Fruit fly (Drosophila melanogaster) whole organism, embryonic: ENCODE data around the gene Mgat4b.
A peak's percentile ranks its signal among the peaks of the same experiment; 100 is the strongest.

Experiments used
- ATbp ChIP-seq: fragments of 200-800 bp; sonication (Bioruptor generic); optimal IDR thresholded peaks from 2 replicates; lab custom pipeline; 2017; ENCODE audit warnings: missing biosample characterization, mild to moderate bottlenecking, missing genetic modification characterization, missing genetic modification reagents
- Ada2b ChIP-seq: fragments of 200-800 bp; sonication (Bioruptor generic); IDR thresholded peaks from 2 replicates; pipeline ENCODE4 v1.3.6; 2022; ENCODE audit warnings: missing biosample characterization, missing genetic modification characterization
- Adf1 ChIP-seq: fragments of 200-800 bp; sonication (Bioruptor generic); IDR thresholded peaks from 2 replicates; pipeline ENCODE4 v1.3.6; 2022; ENCODE audit warnings: missing biosample characterization, missing genetic modification characterization
- CG12155 ChIP-seq: fragments of 200-800 bp; sonication (Bioruptor generic); optimal IDR thresholded peaks from 3 replicates; lab custom pipeline; 2016; ENCODE audit warnings: missing biosample characterization, missing genetic modification characterization
- CG17568 ChIP-seq: fragments of 200-800 bp; sonication (Bioruptor generic); optimal IDR thresholded peaks from 2 replicates; lab custom pipeline; 2018; ENCODE audit warnings: missing biosample characterization, mild to moderate bottlenecking, missing genetic modification characterization, moderate library complexity
- CG1832 ChIP-seq: fragments of 200-800 bp; sonication (Bioruptor generic); optimal IDR thresholded peaks from 2 replicates; lab custom pipeline; 2017; ENCODE audit warnings: missing biosample characterization, mild to moderate bottlenecking, missing genetic modification characterization, inconsistent platforms
- CG2129 ChIP-seq: fragments of 200-800 bp; sonication (Bioruptor generic); IDR thresholded peaks from 2 replicates; pipeline ENCODE4 v1.3.6; 2022; ENCODE audit warnings: missing biosample characterization, missing genetic modification characterization; ENCODE audit not compliant: partially characterized antibody
- CG30431 ChIP-seq: fragments of 200-800 bp; sonication (Bioruptor generic); optimal IDR thresholded peaks from 2 replicates; lab custom pipeline; 2017; ENCODE audit warnings: missing biosample characterization, missing genetic modification characterization
- CG3163 ChIP-seq: fragments of 200-800 bp; sonication (Bioruptor generic); optimal IDR thresholded peaks from 3 replicates; lab custom pipeline; 2016; ENCODE audit warnings: missing biosample characterization, missing genetic modification characterization
- CG33557 ChIP-seq: fragments of 200-800 bp; sonication (Bioruptor generic); optimal IDR thresholded peaks from 2 replicates; lab custom pipeline; 2019; ENCODE audit warnings: missing biosample characterization, mild to moderate bottlenecking, missing genetic modification characterization, moderate library complexity
- CG3726 ChIP-seq: fragments of 200-800 bp; sonication (Bioruptor generic); IDR thresholded peaks from 3 replicates; pipeline ENCODE4, ENCODE4 v1.3.6; 2022; ENCODE audit warnings: missing biosample characterization, missing genetic modification characterization
- CG3995 ChIP-seq: fragments of 200-800 bp; sonication (Bioruptor generic); optimal IDR thresholded peaks from 3 replicates; lab custom pipeline; 2016; ENCODE audit warnings: missing biosample characterization, missing genetic modification characterization
- CG6254 ChIP-seq: fragments of 200-800 bp; sonication (Bioruptor generic); optimal IDR thresholded peaks from 3 replicates; lab custom pipeline; 2017; ENCODE audit warnings: mild to moderate bottlenecking, missing biosample characterization, missing genetic modification reagents, missing genetic modification characterization
- CG7963 ChIP-seq: fragments of 200-800 bp; sonication (Bioruptor generic); IDR thresholded peaks from 3 replicates; pipeline ENCODE4 v1.3.6; 2022; ENCODE audit warnings: missing biosample characterization, missing genetic modification characterization; ENCODE audit not compliant: partially characterized antibody
- CG8281 ChIP-seq: fragments of 200-800 bp; sonication (Bioruptor generic); optimal IDR thresholded peaks from 2 replicates; lab custom pipeline; 2018; ENCODE audit warnings: missing biosample characterization, mild to moderate bottlenecking, missing genetic modification characterization, moderate library complexity
- CoRest ChIP-seq: fragments of 200-800 bp; sonication (Bioruptor generic); optimal IDR thresholded peaks from 3 replicates; lab custom pipeline; 2018; ENCODE audit warnings: missing biosample characterization, mild to moderate bottlenecking, missing genetic modification characterization, moderate library complexity
- CrebB ChIP-seq: fragments of 200-800 bp; sonication (Bioruptor generic); optimal IDR thresholded peaks from 3 replicates; lab custom pipeline; 2018; ENCODE audit warnings: missing biosample characterization, mild to moderate bottlenecking, missing genetic modification characterization
- D ChIP-seq, 2 experiments: fragments of 200-800 bp in 1 of 2; fragments of >200 bp in 1 of 2; sonication (Bioruptor generic) in 1 of 2; optimal IDR thresholded peaks; 2 replicates in 1 of 2; 3 replicates in 1 of 2; lab custom pipeline; 2017; ENCODE audit warnings: mild to moderate bottlenecking in 1 of 2, missing biosample characterization in 1 of 2, missing genetic modification characterization in 1 of 2, missing genetic modification reagents in 1 of 2
- Dek ChIP-seq: fragments of 200-800 bp; sonication (Bioruptor generic); optimal IDR thresholded peaks from 3 replicates; lab custom pipeline; 2019; ENCODE audit warnings: missing biosample characterization, mild to moderate bottlenecking, missing genetic modification characterization, moderate library complexity
- Dip2 ChIP-seq: fragments of 200-800 bp; sonication (Bioruptor generic); IDR thresholded peaks from 2 replicates; pipeline ENCODE4 v1.3.6; 2022; ENCODE audit warnings: missing biosample characterization, missing genetic modification characterization
- Dll ChIP-seq: fragments of 200-800 bp; sonication (Bioruptor generic); IDR thresholded peaks from 4 replicates; pipeline ENCODE4 v1.3.6; 2022; ENCODE audit warnings: missing biosample characterization, missing genetic modification characterization; ENCODE audit not compliant: partially characterized antibody
- Dp ChIP-seq: fragments of 200-800 bp; sonication (Bioruptor generic); optimal IDR thresholded peaks from 2 replicates; lab custom pipeline; 2018; ENCODE audit warnings: missing biosample characterization, mild to moderate bottlenecking, missing genetic modification characterization, moderate library complexity
- ERR ChIP-seq: fragments of 200-800 bp; sonication (Bioruptor generic); optimal IDR thresholded peaks from 2 replicates; lab custom pipeline; 2016; ENCODE audit warnings: missing biosample characterization, missing genetic modification characterization
- Hand ChIP-seq: fragments of 200-800 bp; sonication (Bioruptor generic); optimal IDR thresholded peaks from 2 replicates; lab custom pipeline; 2017; ENCODE audit warnings: mild to moderate bottlenecking, missing biosample characterization, missing genetic modification reagents, missing genetic modification characterization
- Hr39 ChIP-seq: fragments of >200 bp; optimal IDR thresholded peaks from 2 replicates; lab custom pipeline; 2017
- Mrtf ChIP-seq: fragments of 200-800 bp; sonication (Bioruptor generic); IDR thresholded peaks from 3 replicates; pipeline ENCODE4 v1.3.6; 2022; ENCODE audit warnings: missing biosample characterization, missing genetic modification characterization
- Myb ChIP-seq: fragments of 200-800 bp; sonication (Bioruptor generic); optimal IDR thresholded peaks from 2 replicates; lab custom pipeline; 2016; ENCODE audit warnings: missing biosample characterization, missing genetic modification characterization
- Nf-YA ChIP-seq: fragments of 200-800 bp; sonication (Bioruptor generic); IDR thresholded peaks from 2 replicates; pipeline ENCODE4 v1.3.6; 2022; ENCODE audit warnings: missing biosample characterization, missing genetic modification characterization
- Nf-YC ChIP-seq: fragments of 200-800 bp; optimal IDR thresholded peaks from 3 replicates; lab custom pipeline; 2019; ENCODE audit warnings: missing biosample characterization, mild to moderate bottlenecking, missing genetic modification characterization, moderate library complexity
- Oli ChIP-seq: fragments of 200-800 bp; sonication (Bioruptor generic); optimal IDR thresholded peaks from 2 replicates; lab custom pipeline; 2018; ENCODE audit warnings: missing biosample characterization, mild to moderate bottlenecking, missing genetic modification characterization, moderate library complexity
- Scr ChIP-seq: fragments of 200-800 bp; sonication (Bioruptor generic); IDR thresholded peaks from 2 replicates; pipeline ENCODE4 v1.3.6; 2022; ENCODE audit warnings: missing biosample characterization, missing genetic modification characterization; ENCODE audit not compliant: partially characterized antibody
- Trl ChIP-seq, 3 experiments: fragments of >200 bp in 2 of 3; fragments of 200-800 bp in 1 of 3; sonication (Bioruptor generic) in 1 of 3; optimal IDR thresholded peaks; 2 replicates in 1 of 3; 3 replicates in 2 of 3; lab custom pipeline; 2016 to 2017; ENCODE audit warnings: missing biosample characterization in 1 of 3, missing genetic modification characterization in 1 of 3
- al ChIP-seq: fragments of 200-800 bp; sonication (Bioruptor generic); IDR thresholded peaks from 2 replicates; pipeline ENCODE4 v1.3.6; 2022; ENCODE audit warnings: missing biosample characterization, missing genetic modification characterization
- ci ChIP-seq: fragments of 200-800 bp; sonication (Bioruptor generic); IDR thresholded peaks from 3 replicates; pipeline ENCODE4 v1.3.6; 2022; ENCODE audit warnings: missing biosample characterization, missing genetic modification characterization
- crol ChIP-seq: fragments of 200-800 bp; sonication (Bioruptor generic); IDR thresholded peaks from 2 replicates; pipeline ENCODE4 v1.3.6; 2022; ENCODE audit warnings: missing biosample characterization, missing genetic modification characterization
- dan ChIP-seq: fragments of 200-800 bp; sonication (Bioruptor generic); IDR thresholded peaks from 2 replicates; pipeline ENCODE4 v1.3.6; 2022; ENCODE audit warnings: missing biosample characterization, missing genetic modification characterization
- dpn ChIP-seq, 2 experiments: fragments of 200-800 bp; sonication (Bioruptor generic); optimal IDR thresholded peaks; 3 replicates each; lab custom pipeline; 2016; ENCODE audit warnings: missing biosample characterization in 2 of 2, missing genetic modification characterization in 2 of 2
- exex ChIP-seq: fragments of 200-800 bp; sonication (Bioruptor generic); optimal IDR thresholded peaks from 4 replicates; lab custom pipeline; 2018; ENCODE audit warnings: missing biosample characterization, mild to moderate bottlenecking, missing genetic modification characterization, moderate library complexity
- fd64A ChIP-seq: fragments of 200-800 bp; sonication (Bioruptor generic); optimal IDR thresholded peaks from 3 replicates; lab custom pipeline; 2018; ENCODE audit warnings: missing biosample characterization, mild to moderate bottlenecking, missing genetic modification characterization
- gce ChIP-seq: fragments of 200-800 bp; sonication (Bioruptor generic); IDR thresholded peaks from 3 replicates; pipeline ENCODE4 v1.3.6; 2022; ENCODE audit warnings: missing biosample characterization, missing genetic modification characterization
- her ChIP-seq: fragments of 200-800 bp; sonication (Bioruptor generic); optimal IDR thresholded peaks from 2 replicates; lab custom pipeline; 2016; ENCODE audit warnings: missing biosample characterization, missing genetic modification characterization
- klu ChIP-seq: fragments of 200-800 bp; sonication (Bioruptor generic); IDR thresholded peaks from 2 replicates; pipeline ENCODE4 v1.3.6; 2022; ENCODE audit warnings: missing biosample characterization, missing genetic modification characterization
- lilli ChIP-seq: fragments of 200-800 bp; sonication (Bioruptor generic); optimal IDR thresholded peaks from 3 replicates; lab custom pipeline; 2016; ENCODE audit warnings: missing biosample characterization, missing genetic modification characterization
- nerfin-1 ChIP-seq: fragments of 200-800 bp; sonication (Bioruptor generic); optimal IDR thresholded peaks from 3 replicates; lab custom pipeline; 2019; ENCODE audit warnings: missing biosample characterization, mild to moderate bottlenecking, missing genetic modification characterization, moderate library complexity
- org-1 ChIP-seq: fragments of 200-800 bp; sonication (Bioruptor generic); optimal IDR thresholded peaks from 2 replicates; lab custom pipeline; 2017; ENCODE audit warnings: missing biosample characterization, missing genetic modification characterization
- salm ChIP-seq: fragments of 200-800 bp; sonication (Bioruptor generic); optimal IDR thresholded peaks from 2 replicates; lab custom pipeline; 2018; ENCODE audit warnings: missing biosample characterization, mild to moderate bottlenecking, missing genetic modification characterization
- sens ChIP-seq: fragments of 200-800 bp; sonication (Bioruptor generic); peaks from one replicate; lab custom pipeline; 2016; ENCODE audit warnings: missing biosample characterization, missing genetic modification characterization
- seq ChIP-seq: fragments of 200-800 bp; sonication (Bioruptor generic); IDR thresholded peaks from 2 replicates; pipeline ENCODE4 v1.3.6; 2022; ENCODE audit warnings: missing biosample characterization, missing genetic modification characterization

The Mgat4b gene

dm6 chr3L:14756724-14757463, 12.2 kb downstream of the Mgat4b start (continued):
- TF ChIP-seq CG6254 (GFP tag; lab: Kevin White, UChicago), result peak; percentile 70
- peak; percentile 87 for TF ChIP-seq Hand (GFP tag; lab: Kevin White, UChicago)
- TF ChIP-seq Dll (GFP tag; lab: Robert Waterston, UW), result 0 out of 4 replicates have a peak, but pooled peaks have one; percentile 29
- TF ChIP-seq lilli, result peak; percentile 95
- peak; percentile 89 for TF ChIP-seq Mrtf (GFP tag; lab: Robert Waterston, UW)
- TF ChIP-seq salm (tag; lab: Kevin White, UChicago), result peak; percentile 60
- 0 out of 2 replicates have a peak, but pooled peaks have one; percentile 12 for TF ChIP-seq Dip2
- peak; percentile 96 for TF ChIP-seq ci (GFP tag; lab: Robert Waterston, UW)
- TF ChIP-seq CG2129 (GFP tag; lab: Robert Waterston, UW), result no peak
- TF ChIP-seq CG17568, result peak; percentile 10
- peak; percentile 84 for TF ChIP-seq klu (GFP tag; lab: Robert Waterston, UW)
- TF ChIP-seq CG12155 (GFP tag; lab: Kevin White, UChicago), result peak; percentile 91
- TF ChIP-seq Oli (tag; lab: Kevin White, UChicago), result peak; percentile 86
- peak; percentile 47 for TF ChIP-seq CG8281 (tag; lab: Kevin White, UChicago)
- TF ChIP-seq Dek (tag; lab: Kevin White, UChicago), result peak; percentile 86
- peak; percentile 77; the same call in 1 of the 3 replicates for TF ChIP-seq CG3726
- TF ChIP-seq ERR (GFP tag; lab: Kevin White, UChicago), result peak; percentile 84
- peak; percentile 67 for TF ChIP-seq fd64A (GFP tag; lab: Kevin White, UChicago)
- peak; percentile 90 to 92 for TF ChIP-seq dpn (GFP tag; optimal IDR thresholded peaks at IDR 0.05; lab: Kevin White, UChicago)
- no peak for TF ChIP-seq CG7963 (GFP tag; lab: Robert Waterston, UW)
- TF ChIP-seq Ada2b (GFP tag; lab: Robert Waterston, UW), result peak; percentile 89
- TF ChIP-seq CG33557 (GFP tag; lab: Kevin White, UChicago), result no peak
- peak; percentile 94 for TF ChIP-seq CG3163
- TF ChIP-seq ATbp (GFP tag; lab: Kevin White, UChicago), result peak; percentile 86
- TF ChIP-seq gce, result peak; percentile 85; the same call in 2 of the 3 replicates
- TF ChIP-seq CG30431 (GFP tag; lab: Kevin White, UChicago), result peak; percentile 72
- TF ChIP-seq Scr (GFP tag; lab: Robert Waterston, UW), result no peak; the same call in 1 of the 2 replicates
- peak; percentile 64 for TF ChIP-seq CrebB (tag; lab: Kevin White, UChicago)
- peak; percentile 94 for TF ChIP-seq CG1832 (GFP tag; lab: Kevin White, UChicago)
- TF ChIP-seq org-1 (GFP tag; lab: Kevin White, UChicago), result peak; percentile 84
- TF ChIP-seq Myb (GFP tag; lab: Kevin White, UChicago), result peak; percentile 85
- peak; percentile 98 for TF ChIP-seq sens
- peak; percentile 64 for TF ChIP-seq CG3995 (GFP tag; lab: Kevin White, UChicago)
- no peak for TF ChIP-seq Hr39 (lab: Kevin White, UChicago)
- peak; percentile 11 for TF ChIP-seq Dp (GFP tag; lab: Kevin White, UChicago)
- TF ChIP-seq crol (GFP tag; lab: Robert Waterston, UW), result peak; percentile 70
- TF ChIP-seq Nf-YC (tag; lab: Kevin White, UChicago), result peak; percentile 57
- TF ChIP-seq exex (tag; lab: Kevin White, UChicago), result peak; percentile 27
- TF ChIP-seq D (optimal IDR thresholded peaks at IDR 0.05; lab: Kevin White, UChicago), result no peak
- peak; percentile 81 for TF ChIP-seq D (GFP tag; optimal IDR thresholded peaks at IDR 0.05; lab: Kevin White, UChicago)
- TF ChIP-seq al (GFP tag; lab: Robert Waterston, UW), result peak; percentile 88
- TF ChIP-seq seq (GFP tag; lab: Robert Waterston, UW), result peak; percentile 88
- peak; percentile 80 for TF ChIP-seq Adf1 (GFP tag; lab: Robert Waterston, UW)
- peak; percentile 59 for TF ChIP-seq nerfin-1 (tag; lab: Kevin White, UChicago)
- no peak for TF ChIP-seq dan (GFP tag; lab: Robert Waterston, UW)
- TF ChIP-seq CoRest (tag; lab: Kevin White, UChicago), result peak; percentile 87
- peak; percentile 93 for TF ChIP-seq her (GFP tag; lab: Kevin White, UChicago)
- peak in 1 of 2 experiments; percentile 96 for TF ChIP-seq Trl (optimal IDR thresholded peaks at IDR 0.05; lab: Kevin White, UChicago)
- peak; percentile 90 for TF ChIP-seq Trl (GFP tag; optimal IDR thresholded peaks at IDR 0.05; lab: Kevin White, UChicago)
- peak; percentile 84 for TF ChIP-seq Nf-YA (GFP tag; lab: Robert Waterston, UW)
